Worm (Caenorhabditis elegans): Measurements from ENCODE around the gene nhr-18.

DNA sequence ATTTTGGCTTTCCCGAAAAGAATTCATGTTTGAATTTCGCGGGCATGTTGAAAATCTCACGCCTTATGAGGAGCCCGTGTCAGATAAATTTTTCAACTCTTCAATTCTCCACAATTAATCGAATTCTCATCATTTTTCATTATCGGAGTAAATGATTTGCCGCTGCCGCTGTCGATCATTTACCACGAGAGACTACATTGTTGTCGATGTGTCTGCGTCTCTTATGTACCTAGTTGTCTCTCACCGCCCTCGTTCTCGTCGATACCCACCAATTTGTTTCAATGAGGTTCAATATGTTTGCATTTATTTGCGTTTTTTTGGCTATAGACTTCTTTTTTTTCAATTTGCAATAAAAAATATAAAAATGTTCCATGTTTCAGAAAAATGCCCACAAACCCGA, 34.9 kb upstream of the nhr-18 start, which contains the start of gene nhr-13:
- peak; percentile 53 for TF ChIP-seq nhr-28 (tag; optimal IDR thresholded peaks at IDR 0.05)
- no peak for TF ChIP-seq nhr-10 (tag; optimal IDR thresholded peaks at IDR 0.05)
- no peak for TF ChIP-seq lin-38 (GFP tag; IDR thresholded peaks at IDR 0.05)
- TF ChIP-seq nhr-77 (tag; optimal IDR thresholded peaks at IDR 0.05): no peak
- TF ChIP-seq hif-1 (tag; optimal IDR thresholded peaks at IDR 0.05): no peak
- TF ChIP-seq T20F7.1 (GFP tag; optimal IDR thresholded peaks at IDR 0.05): no peak
- TF ChIP-seq lin-13 (GFP tag; optimal IDR thresholded peaks at IDR 0.05): no peak
- no peak for TF ChIP-seq unc-62 (GFP tag; optimal IDR thresholded peaks at IDR 0.05 in 1 of 2)
- TF ChIP-seq unc-62 (tag; optimal IDR thresholded peaks at IDR 0.05): no peak
